Worm (Caenorhabditis elegans) whole organism, L4 larva: ENCODE data around the gene F33G12.6.

ENCODE experiments used
- F44E2.7 ChIP-seq: fragments of 200-800 bp; sonication (Bioruptor generic); IDR thresholded peaks from 2 replicates; pipeline ENCODE4 v2.1.2; 2022; ENCODE audit warnings: missing genetic modification characterization, missing compliant biosample characterization
- Y105C5A.15 ChIP-seq: fragments of 200-800 bp; sonication (Bioruptor generic); IDR thresholded peaks from 2 replicates; pipeline ENCODE4 v1.3.6; 2022; ENCODE audit warnings: missing genetic modification characterization, missing compliant biosample characterization
- Y5F2A.4 ChIP-seq: fragments of 200-800 bp; sonication (Bioruptor generic); optimal IDR thresholded peaks from 2 replicates; lab custom pipeline; 2018; ENCODE audit warnings: mild to moderate bottlenecking, missing genetic modification characterization, missing compliant biosample characterization
- Y75B8A.6 ChIP-seq: fragments of 200-800 bp; sonication (Bioruptor generic); IDR thresholded peaks from 2 replicates; pipeline ENCODE4 v1.3.6; 2022; ENCODE audit warnings: missing genetic modification reagents, missing genetic modification characterization, missing compliant biosample characterization
- ZK337.2 ChIP-seq: fragments of 200-800 bp; sonication (Bioruptor generic); IDR thresholded peaks from 2 replicates; pipeline ENCODE4 v1.3.6; 2022; ENCODE audit warnings: missing genetic modification reagents, missing genetic modification characterization, missing compliant biosample characterization
- ZK546.5 ChIP-seq, 2 experiments: sonication (generic microtip); optimal IDR thresholded peaks; 2 replicates each; lab custom pipeline; 2017; ENCODE audit warnings: missing biosample characterization in 2 of 2, missing genetic modification characterization in 2 of 2
- aha-1 ChIP-seq: fragments of 150-350 bp; peaks from one replicate; lab custom pipeline; 2014; ENCODE audit warnings: missing biosample characterization, missing genetic modification characterization
- ceh-28 ChIP-seq: fragments of 150-350 bp; optimal IDR thresholded peaks from 2 replicates; lab custom pipeline; 2014; ENCODE audit warnings: missing biosample characterization, missing genetic modification reagents, missing genetic modification characterization
- ceh-62 ChIP-seq: sonication (generic microtip); optimal IDR thresholded peaks from 2 replicates; lab custom pipeline; 2017; ENCODE audit warnings: missing biosample characterization, missing genetic modification characterization
- cey-2 ChIP-seq: sonication (generic microtip); optimal IDR thresholded peaks from 3 replicates; lab custom pipeline; 2017; ENCODE audit warnings: missing genetic modification characterization, mild to moderate bottlenecking, missing compliant biosample characterization, antibody characterized with exemption, borderline replicate concordance; ENCODE audit not compliant: insufficient read depth
- daf-12 ChIP-seq: fragments of 150-350 bp; optimal IDR thresholded peaks from 2 replicates; lab custom pipeline; 2014; ENCODE audit warnings: missing biosample characterization, missing genetic modification reagents, missing genetic modification characterization
- daf-8 ChIP-seq: fragments of 200-800 bp; sonication (Bioruptor generic); IDR thresholded peaks from 2 replicates; pipeline ENCODE4 v1.3.6; 2022; ENCODE audit warnings: missing genetic modification characterization, missing compliant biosample characterization
- dmd-8 ChIP-seq: fragments of 200-800 bp; sonication (Bioruptor generic); IDR thresholded peaks from 2 replicates; pipeline ENCODE4 v1.3.6; 2022; ENCODE audit warnings: missing genetic modification characterization, missing compliant biosample characterization
- dve-1 ChIP-seq: sonication (generic microtip); optimal IDR thresholded peaks from 2 replicates; lab custom pipeline; 2017; ENCODE audit warnings: antibody characterized with exemption, mild to moderate bottlenecking, missing genetic modification characterization, missing compliant biosample characterization; ENCODE audit not compliant: insufficient read depth
- egl-27 ChIP-seq: sonication (generic microtip); optimal IDR thresholded peaks from 3 replicates; lab custom pipeline; 2017; ENCODE audit warnings: missing biosample characterization, missing genetic modification reagents, missing genetic modification characterization
- fkh-10 ChIP-seq: fragments of 150-350 bp; optimal IDR thresholded peaks from 2 replicates; lab custom pipeline; 2014; ENCODE audit warnings: missing biosample characterization, missing genetic modification reagents, missing genetic modification characterization
- gei-8 ChIP-seq: fragments of 200-800 bp; sonication (Bioruptor generic); optimal IDR thresholded peaks from 2 replicates; lab custom pipeline; 2018; ENCODE audit warnings: mild to moderate bottlenecking, missing genetic modification characterization, missing compliant biosample characterization
- hif-1 ChIP-seq, 2 experiments: sonication (generic microtip); optimal IDR thresholded peaks; 2 replicates each; lab custom pipeline; 2016 to 2017; ENCODE audit warnings: missing compliant biosample characterization in 2 of 2, missing genetic modification characterization in 2 of 2, missing genetic modification reagents in 2 of 2, missing genotype in 2 of 2, mild to moderate bottlenecking in 1 of 2
- hlh-11 ChIP-seq: fragments of 200-800 bp; sonication (Bioruptor generic); optimal IDR thresholded peaks from 2 replicates; lab custom pipeline; 2018; ENCODE audit warnings: mild to moderate bottlenecking, missing genetic modification characterization, missing compliant biosample characterization
- hlh-30 ChIP-seq: sonication (generic microtip); optimal IDR thresholded peaks from 2 replicates; lab custom pipeline; 2017; ENCODE audit warnings: antibody characterized with exemption, mild to moderate bottlenecking, missing genetic modification characterization, missing compliant biosample characterization; ENCODE audit not compliant: insufficient read depth
- jun-1 ChIP-seq: fragments of 150-350 bp; optimal IDR thresholded peaks from 2 replicates; lab custom pipeline; 2014; ENCODE audit warnings: missing biosample characterization, missing genetic modification reagents, missing genetic modification characterization
- lin-13 ChIP-seq: fragments of 150-350 bp; optimal IDR thresholded peaks from 2 replicates; lab custom pipeline; 2014; ENCODE audit warnings: missing biosample characterization, missing genetic modification reagents, missing genetic modification characterization
- lin-29 ChIP-seq: fragments of 200-800 bp; sonication (Bioruptor generic); IDR thresholded peaks from 2 replicates; pipeline ENCODE4 v1.3.6; 2022; ENCODE audit warnings: missing genetic modification reagents, missing genetic modification characterization, missing compliant biosample characterization
- lin-38 ChIP-seq: fragments of 200-800 bp; sonication (Bioruptor generic); IDR thresholded peaks from 2 replicates; pipeline ENCODE4 v1.3.6; 2022; ENCODE audit warnings: missing genetic modification reagents, missing genetic modification characterization, missing compliant biosample characterization
- lin-39 ChIP-seq: fragments of 150-350 bp; optimal IDR thresholded peaks from 2 replicates; lab custom pipeline; 2014; ENCODE audit warnings: missing biosample characterization, missing genetic modification reagents, missing genetic modification characterization
- lir-3 ChIP-seq: sonication (generic microtip); optimal IDR thresholded peaks from 2 replicates; lab custom pipeline; 2016; ENCODE audit warnings: mild to moderate bottlenecking, missing genetic modification characterization, missing compliant biosample characterization
- lsy-2 ChIP-seq, 2 experiments: fragments of 150-350 bp in 1 of 2; sonication (generic microtip) in 1 of 2; optimal IDR thresholded peaks; 2 replicates each; lab custom pipeline; 2014 to 2017; ENCODE audit warnings: missing biosample characterization in 2 of 2, missing genetic modification characterization in 2 of 2
- madf-5 ChIP-seq, 2 experiments: fragments of 200-800 bp; sonication (Bioruptor generic); IDR thresholded peaks; 2 replicates each; pipeline ENCODE4 v1.3.6; 2022; ENCODE audit warnings: missing compliant biosample characterization in 2 of 2, missing genetic modification characterization in 2 of 2
- madf-9 ChIP-seq: fragments of 200-800 bp; sonication (Bioruptor generic); conservative IDR thresholded peaks from 2 replicates; pipeline ENCODE4 v1.3.6; 2022; ENCODE audit warnings: missing genetic modification reagents, missing genetic modification characterization, missing compliant biosample characterization
- mdl-1 ChIP-seq, 2 experiments: fragments of 150-350 bp in 1 of 2; sonication (generic microtip) in 1 of 2; optimal IDR thresholded peaks; 2 replicates each; lab custom pipeline; 2014 to 2017; ENCODE audit warnings: missing biosample characterization in 2 of 2, missing genetic modification characterization in 2 of 2
- mep-1 ChIP-seq: fragments of 150-350 bp; sonication (generic microtip); optimal IDR thresholded peaks from 3 replicates; lab custom pipeline; 2014; ENCODE audit warnings: missing biosample characterization, missing genetic modification characterization
- mxl-3 ChIP-seq: fragments of 200-800 bp; sonication (Bioruptor generic); optimal IDR thresholded peaks from 2 replicates; lab custom pipeline; 2018; ENCODE audit warnings: mild to moderate bottlenecking, missing genetic modification characterization, missing compliant biosample characterization
- nhr-102 ChIP-seq: sonication (generic microtip); optimal IDR thresholded peaks from 2 replicates; lab custom pipeline; 2016; ENCODE audit warnings: mild to moderate bottlenecking, missing genetic modification characterization, moderate library complexity, missing compliant biosample characterization
- nhr-11 ChIP-seq: fragments of 150-350 bp; optimal IDR thresholded peaks from 2 replicates; lab custom pipeline; 2014; ENCODE audit warnings: missing biosample characterization, missing genetic modification characterization
- nhr-25 ChIP-seq: sonication (generic microtip); optimal IDR thresholded peaks from 2 replicates; lab custom pipeline; 2017; ENCODE audit warnings: missing genetic modification characterization, mild to moderate bottlenecking, missing compliant biosample characterization, antibody characterized with exemption, moderate library complexity, borderline replicate concordance; ENCODE audit not compliant: insufficient read depth
- nhr-48 ChIP-seq: sonication (generic microtip); optimal IDR thresholded peaks from 2 replicates; lab custom pipeline; 2016; ENCODE audit warnings: mild to moderate bottlenecking, missing genetic modification characterization, missing compliant biosample characterization
- nhr-76 ChIP-seq: fragments of 150-350 bp; optimal IDR thresholded peaks from 2 replicates; lab custom pipeline; 2014; ENCODE audit warnings: missing biosample characterization, missing genetic modification characterization
- pha-4 ChIP-seq, 2 experiments: fragments of 150-350 bp in 1 of 2; fragments of 200-800 bp in 1 of 2; sonication (Bioruptor generic) in 1 of 2; IDR thresholded peaks in 1 of 2; optimal IDR thresholded peaks in 1 of 2; 2 replicates each; pipeline versions ENCODE4 v1.3.6 to Lab custom; 2014 to 2022; ENCODE audit warnings: missing genetic modification characterization in 2 of 2, missing genetic modification reagents in 2 of 2, missing biosample characterization in 1 of 2, missing compliant biosample characterization in 1 of 2
- sdz-12 ChIP-seq: fragments of 200-800 bp; sonication (Bioruptor generic); optimal IDR thresholded peaks from 2 replicates; lab custom pipeline; 2018; ENCODE audit warnings: mild to moderate bottlenecking, missing genetic modification characterization, missing compliant biosample characterization
- snpc-4 ChIP-seq: fragments of 150-350 bp; optimal IDR thresholded peaks from 2 replicates; lab custom pipeline; 2014; ENCODE audit warnings: missing biosample characterization, missing genetic modification characterization
- tra-1 ChIP-seq: fragments of 200-800 bp; sonication (Bioruptor generic); IDR thresholded peaks from 2 replicates; pipeline ENCODE4 v1.3.6; 2022; ENCODE audit warnings: missing genetic modification reagents, missing genetic modification characterization, missing compliant biosample characterization
- unc-62 ChIP-seq, 3 experiments: fragments of 150-350 bp in 1 of 3; sonication (generic microtip); optimal IDR thresholded peaks in 2 of 3; peaks in 1 of 3; 1 replicate in 1 of 3; 2 replicates in 2 of 3; lab custom pipeline; 2014 to 2017; ENCODE audit warnings: missing biosample characterization in 3 of 3, missing genetic modification characterization in 3 of 3, missing genetic modification reagents in 3 of 3, missing genotype in 1 of 3
- vab-7 ChIP-seq: fragments of 200-800 bp; sonication (Bioruptor generic); IDR thresholded peaks from 2 replicates; pipeline ENCODE4 v1.3.6; 2022; ENCODE audit warnings: missing genetic modification reagents, missing genetic modification characterization, missing compliant biosample characterization
- zfp-2 ChIP-seq: sonication (generic microtip); optimal IDR thresholded peaks from 2 replicates; lab custom pipeline; 2016; ENCODE audit warnings: mild to moderate bottlenecking, missing genetic modification characterization, missing compliant biosample characterization
- zfp-3 ChIP-seq: fragments of 200-800 bp; sonication (Bioruptor generic); conservative IDR thresholded peaks from 2 replicates; pipeline ENCODE4 v1.3.6; 2022; ENCODE audit warnings: missing genetic modification reagents, missing genetic modification characterization, missing compliant biosample characterization
- zip-11 ChIP-seq: fragments of 200-800 bp; sonication (Bioruptor generic); IDR thresholded peaks from 2 replicates; pipeline ENCODE4 v1.3.6; 2022; ENCODE audit warnings: missing genetic modification characterization, missing compliant biosample characterization
- zip-2 ChIP-seq: fragments of 150-350 bp; optimal IDR thresholded peaks from 2 replicates; lab custom pipeline; 2014; ENCODE audit warnings: missing biosample characterization, missing genetic modification characterization

F33G12.6 gene

ce11 chrII:5048185-5048795, 1.4 kb upstream of the F33G12.6 start:
- TF ChIP-seq lin-29 (GFP tag; lab: Robert Waterston, UW) (no peak), hlh-30 (peak; percentile 60), hlh-11 (tag; lab: Kevin White, UChicago) (no peak), daf-12 (tag; lab: Kevin White, UChicago) (no peak), zip-2 (tag; lab: Kevin White, UChicago) (no peak), mdl-1 (tag; optimal IDR thresholded peaks at IDR 0.05; lab: Kevin White, UChicago) (peak in 1 of 2 experiments; percentile 7), mxl-3 (GFP tag; lab: Kevin White, UChicago) (no peak), dve-1 (tag; lab: Kevin White, UChicago) (peak; percentile 20), lin-39 (tag; lab: Kevin White, UChicago) (no peak), madf-5 (GFP tag; IDR thresholded peaks at IDR 0.05; lab: Robert Waterston, UW) (no peak), tra-1 (no peak), gei-8 (GFP tag; lab: Kevin White, UChicago) (no peak), mep-1 (tag; lab: Kevin White, UChicago) (no peak), jun-1 (tag; lab: Kevin White, UChicago) (no peak), fkh-10 (GFP tag; lab: Kevin White, UChicago) (no peak), aha-1 (peak; percentile 92), daf-8 (no peak), ceh-62 (tag; lab: Kevin White, UChicago) (no peak), zfp-2 (tag; lab: Kevin White, UChicago) (no peak), Y75B8A.6 (GFP tag; lab: Robert Waterston, UW) (no peak)

ce11 chrII:5049249-5049648, 466 bp upstream of the F33G12.6 start:
- TF ChIP-seq Y5F2A.4 (GFP tag; lab: Kevin White, UChicago) (no peak), Y105C5A.15 (no peak), lin-13 (no peak), hif-1 (tag; optimal IDR thresholded peaks at IDR 0.05; lab: Kevin White, UChicago) (no peak), unc-62 (GFP tag; optimal IDR thresholded peaks at IDR 0.05 in 1 of 2; lab: Kevin White, UChicago) (peak in 1 of 2 experiments; percentile 99), unc-62 (tag; optimal IDR thresholded peaks at IDR 0.05; lab: Kevin White, UChicago) (no peak), hlh-30 (peak; percentile 1), snpc-4 (no peak), zfp-3 (GFP tag; lab: Robert Waterston, UW) (no peak), nhr-102 (tag; lab: Kevin White, UChicago) (no peak), F44E2.7 (GFP tag; lab: Robert Waterston, UW) (no peak), aha-1 (peak; percentile 61), madf-9 (no peak), zip-11 (GFP tag; lab: Robert Waterston, UW) (no peak), lin-39 (tag; lab: Kevin White, UChicago) (no peak), mxl-3 (GFP tag; lab: Kevin White, UChicago) (peak; percentile 56), vab-7 (no peak), nhr-48 (tag; lab: Kevin White, UChicago) (no peak), lin-38 (GFP tag; lab: Robert Waterston, UW) (no peak), lir-3 (tag; lab: Kevin White, UChicago) (no peak), hlh-11 (tag; lab: Kevin White, UChicago) (peak; percentile 25), egl-27 (no peak), ceh-28 (tag; lab: Kevin White, UChicago) (no peak), dmd-8 (GFP tag; lab: Robert Waterston, UW) (no peak), mep-1 (tag; lab: Kevin White, UChicago) (peak; percentile 9), cey-2 (tag; lab: Kevin White, UChicago) (peak; percentile 77), ZK337.2 (no peak), nhr-11 (tag; lab: Kevin White, UChicago) (no peak), ZK546.5 (tag; optimal IDR thresholded peaks at IDR 0.05; lab: Kevin White, UChicago) (no peak), pha-4 (GFP tag; IDR thresholded peaks at IDR 0.05; lab: Robert Waterston, UW) (no peak), pha-4 (tag; optimal IDR thresholded peaks at IDR 0.05; lab: Kevin White, UChicago) (no peak), nhr-76 (no peak), lsy-2 (tag; optimal IDR thresholded peaks at IDR 0.05; lab: Kevin White, UChicago) (peak in 1 of 2 experiments; percentile 22), nhr-25 (tag; lab: Kevin White, UChicago) (no peak), sdz-12 (no peak)
